Worm (Caenorhabditis elegans) whole organism, midembryonic: ENCODE measurements around the gene F02E11.7.

ENCODE experiments used
- T22C8.4 ChIP-seq: fragments of 200-800 bp; sonication (Bioruptor generic); IDR thresholded peaks from 2 replicates; pipeline ENCODE4 v1.3.6; 2022; ENCODE audit warnings: missing genetic modification characterization, missing compliant biosample characterization
- cog-1 ChIP-seq: sonication (generic microtip); optimal IDR thresholded peaks from 2 replicates; lab custom pipeline; 2016; ENCODE audit warnings: missing genetic modification characterization, missing compliant biosample characterization
- flt-1 ChIP-seq: fragments of 200-800 bp; sonication (Bioruptor generic); IDR thresholded peaks from 2 replicates; pipeline ENCODE4 v1.3.6; 2022; ENCODE audit warnings: missing genetic modification characterization, missing compliant biosample characterization
- klf-2 ChIP-seq: fragments of 200-800 bp; sonication (Bioruptor generic); conservative IDR thresholded peaks from 2 replicates; pipeline ENCODE4 v1.3.6; 2022; ENCODE audit warnings: missing genetic modification reagents, missing genetic modification characterization, missing compliant biosample characterization
- med-1 ChIP-seq: sonication (generic microtip); optimal IDR thresholded peaks from 2 replicates; lab custom pipeline; 2017; ENCODE audit warnings: missing genetic modification characterization, mild to moderate bottlenecking, missing compliant biosample characterization, antibody characterized with exemption, missing genetic modification reagents; ENCODE audit not compliant: insufficient read depth
- ref-1 ChIP-seq: fragments of 200-800 bp; sonication (Bioruptor generic); conservative IDR thresholded peaks from 2 replicates; pipeline ENCODE4 v1.3.6; 2022; ENCODE audit warnings: missing genetic modification reagents, missing genetic modification characterization, missing compliant biosample characterization
- tab-1 ChIP-seq: fragments of 200-800 bp; sonication (Bioruptor generic); IDR thresholded peaks from 2 replicates; pipeline ENCODE4 v1.3.6; 2022; ENCODE audit warnings: missing genetic modification characterization, missing compliant biosample characterization
- ztf-23 ChIP-seq: fragments of 200-800 bp; sonication (Bioruptor generic); IDR thresholded peaks from 2 replicates; pipeline ENCODE4 v1.3.6; 2022; ENCODE audit warnings: missing genetic modification reagents, missing genetic modification characterization, missing compliant biosample characterization
- ztf-29 ChIP-seq: fragments of 200-800 bp; sonication (Bioruptor generic); IDR thresholded peaks from 2 replicates; pipeline ENCODE4 v1.3.6; 2022; ENCODE audit warnings: missing genetic modification reagents, missing genetic modification characterization, missing compliant biosample characterization

F02E11.7 gene

ce11 chrII:3251782-3252181 lies 15.7 kb upstream of the F02E11.7 start:
- TF ChIP-seq T22C8.4 (GFP tag; lab: Robert Waterston, UW) (no peak), tab-1 (no peak), ref-1 (no peak), med-1 (GFP tag; lab: Kevin White, UChicago) (no peak)

DNA sequence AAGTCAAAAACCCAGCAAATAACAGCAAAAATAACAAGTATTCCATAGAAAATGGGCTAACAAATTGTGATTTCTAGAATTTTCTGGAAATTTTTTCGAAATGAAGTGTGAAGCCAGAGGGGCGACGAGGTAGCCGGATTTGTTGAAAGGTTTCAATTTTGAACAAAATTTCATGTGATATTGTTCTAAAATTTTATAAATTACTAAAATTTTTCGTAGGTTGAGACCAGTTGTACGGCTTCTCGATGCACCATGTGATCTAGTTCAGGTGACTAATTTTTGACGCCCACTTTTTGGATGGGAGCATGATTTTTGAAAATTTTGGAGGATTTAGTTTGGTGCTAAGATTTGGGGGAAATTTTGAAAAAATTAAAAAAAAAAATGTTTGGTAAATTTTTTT lies 8.2 kb upstream of the F02E11.7 start, which contains the start of gene gcy-19:
Gene gcy-19, minus strand, starts transcription at position 101 of the 400 bp plus-strand sequence.
- TF ChIP-seq cog-1 (tag; lab: Kevin White, UChicago) (no peak), flt-1 (GFP tag; lab: Robert Waterston, UW) (no peak)

DNA sequence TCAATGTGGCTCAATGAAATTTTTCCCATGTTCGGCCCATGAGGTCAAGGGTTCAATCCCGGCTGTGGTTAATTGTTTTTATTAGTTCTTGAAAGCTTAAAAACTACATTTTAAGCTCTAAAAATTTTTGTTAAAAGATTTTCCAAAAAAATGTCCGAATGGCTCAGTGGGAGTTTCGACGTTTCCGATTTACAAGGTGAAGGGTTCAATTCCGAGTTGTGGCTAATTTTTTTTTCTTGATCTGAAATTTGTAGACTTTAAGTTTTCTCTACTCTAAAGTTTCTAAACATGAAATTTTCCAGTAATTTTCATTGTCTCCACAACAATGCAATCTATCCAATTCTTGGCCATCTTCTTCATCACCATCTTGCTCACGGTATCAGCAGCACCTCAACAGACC lies 5.0 kb upstream of the F02E11.7 start, which contains the start of gene F02E11.2:
Gene F02E11.2, plus strand, starts transcription at position 301 of the 400 bp plus-strand sequence.
- TF ChIP-seq tab-1 (no peak), cog-1 (tag; lab: Kevin White, UChicago) (no peak), T22C8.4 (GFP tag; lab: Robert Waterston, UW) (no peak), flt-1 (GFP tag; lab: Robert Waterston, UW) (no peak), klf-2 (GFP tag; lab: Robert Waterston, UW) (no peak), ztf-29 (no peak)

- TF ChIP-seq ztf-29 (no peak), ref-1 (no peak)
Measured at ce11 chrII:3264704-3265103, 2.8 kb upstream of the F02E11.7 start.

ce11 chrII:3267815-3268214 lies 350 bp downstream of the F02E11.7 start:
- TF ChIP-seq T22C8.4 (GFP tag; lab: Robert Waterston, UW): peak; percentile 41
- TF ChIP-seq tab-1: peak; percentile 68
- no peak for TF ChIP-seq med-1 (GFP tag; lab: Kevin White, UChicago)
- TF ChIP-seq ztf-23 (GFP tag; lab: Robert Waterston, UW): no peak
- TF ChIP-seq klf-2 (GFP tag; lab: Robert Waterston, UW): 0 out of 2 replicates have a peak, but pooled peaks have one; percentile 6
- TF ChIP-seq ztf-29: no peak
- no peak for TF ChIP-seq cog-1 (tag; lab: Kevin White, UChicago)
- TF ChIP-seq ref-1: 0 out of 2 replicates have a peak, but pooled peaks have one; percentile 34
- peak; percentile 69 for TF ChIP-seq flt-1 (GFP tag; lab: Robert Waterston, UW)

- TF ChIP-seq T22C8.4 (GFP tag; lab: Robert Waterston, UW) (no peak), klf-2 (GFP tag; lab: Robert Waterston, UW) (no peak), ztf-23 (GFP tag; lab: Robert Waterston, UW) (no peak), ref-1 (no peak), flt-1 (GFP tag; lab: Robert Waterston, UW) (no peak), tab-1 (no peak), ztf-29 (no peak), med-1 (GFP tag; lab: Kevin White, UChicago) (no peak), cog-1 (tag; lab: Kevin White, UChicago) (no peak)
Measured at ce11 chrII:3270598-3270997, 3.1 kb downstream of the F02E11.7 start.

ce11 chrII:3274923-3275322 lies 7.5 kb downstream of the F02E11.7 start, which contains the start of gene F02E11.3:
TSS of gene F02E11.3 (minus strand) at chrII:3275023.
- TF ChIP-seq cog-1 (tag; lab: Kevin White, UChicago): no peak
- no peak for TF ChIP-seq med-1 (GFP tag; lab: Kevin White, UChicago)
- no peak for TF ChIP-seq klf-2 (GFP tag; lab: Robert Waterston, UW)
- no peak for TF ChIP-seq T22C8.4 (GFP tag; lab: Robert Waterston, UW)
- TF ChIP-seq ztf-23 (GFP tag; lab: Robert Waterston, UW): no peak
- no peak for TF ChIP-seq flt-1 (GFP tag; lab: Robert Waterston, UW)
- TF ChIP-seq tab-1: no peak
- TF ChIP-seq ref-1: no peak
- TF ChIP-seq ztf-29: no peak

- no peak for TF ChIP-seq med-1 (GFP tag; lab: Kevin White, UChicago)
- TF ChIP-seq tab-1: no peak
- TF ChIP-seq ztf-23 (GFP tag; lab: Robert Waterston, UW): no peak
- TF ChIP-seq klf-2 (GFP tag; lab: Robert Waterston, UW): no peak
- no peak for TF ChIP-seq cog-1 (tag; lab: Kevin White, UChicago)
- no peak for TF ChIP-seq ref-1
- no peak for TF ChIP-seq T22C8.4 (GFP tag; lab: Robert Waterston, UW)
- TF ChIP-seq flt-1 (GFP tag; lab: Robert Waterston, UW): no peak
- TF ChIP-seq ztf-29: no peak
Measured at ce11 chrII:3277686-3278085, 10.2 kb downstream of the F02E11.7 start, which contains the start of gene F02E11.4. TSS of gene F02E11.4 (minus strand) at chrII:3277786.

- TF ChIP-seq med-1 (GFP tag; lab: Kevin White, UChicago): no peak
- no peak for TF ChIP-seq klf-2 (GFP tag; lab: Robert Waterston, UW)
- no peak for TF ChIP-seq ref-1
- no peak for TF ChIP-seq flt-1 (GFP tag; lab: Robert Waterston, UW)
- no peak for TF ChIP-seq cog-1 (tag; lab: Kevin White, UChicago)
- TF ChIP-seq tab-1: no peak
- TF ChIP-seq ztf-29: no peak
- TF ChIP-seq T22C8.4 (GFP tag; lab: Robert Waterston, UW): no peak
- TF ChIP-seq ztf-23 (GFP tag; lab: Robert Waterston, UW): no peak
Measured at ce11 chrII:3278634-3279033, 11.2 kb downstream of the F02E11.7 start, which contains the start of gene wht-4. TSS of gene wht-4 (plus strand) at chrII:3278934.

ce11 chrII:3282353-3282752 lies 14.9 kb downstream of the F02E11.7 start, which contains the start of gene nep-13:
TSS of gene nep-13 (plus strand) at chrII:3282653.
- TF ChIP-seq klf-2 (GFP tag; lab: Robert Waterston, UW): no peak
- TF ChIP-seq cog-1 (tag; lab: Kevin White, UChicago): no peak
- TF ChIP-seq med-1 (GFP tag; lab: Kevin White, UChicago): no peak
- no peak for TF ChIP-seq ztf-29
- no peak for TF ChIP-seq flt-1 (GFP tag; lab: Robert Waterston, UW)
- TF ChIP-seq ztf-23 (GFP tag; lab: Robert Waterston, UW): no peak
- TF ChIP-seq ref-1: no peak
- no peak for TF ChIP-seq T22C8.4 (GFP tag; lab: Robert Waterston, UW)
- TF ChIP-seq tab-1: no peak
